Worm (Caenorhabditis elegans) whole organism, mixed stage, embryonic: ENCODE measurements around the gene sedl-1.

ENCODE experiments used
- blmp-1 ChIP-seq: fragments of 150-350 bp; optimal IDR thresholded peaks from 2 replicates; lab custom pipeline; 2014; ENCODE audit warnings: missing biosample characterization, missing genetic modification characterization
- cnd-1 ChIP-seq: fragments of 200-800 bp; sonication (Bioruptor generic); optimal IDR thresholded peaks from 2 replicates; lab custom pipeline; 2018; ENCODE audit warnings: mild to moderate bottlenecking, missing genetic modification characterization, missing compliant biosample characterization
- drap-1 ChIP-seq: fragments of 200-800 bp; sonication (Bioruptor generic); optimal IDR thresholded peaks from 3 replicates; lab custom pipeline; 2018; ENCODE audit warnings: mild to moderate bottlenecking, missing genetic modification characterization, missing compliant biosample characterization
- elt-3 ChIP-seq: fragments of 150-350 bp; optimal IDR thresholded peaks from 2 replicates; lab custom pipeline; 2014; ENCODE audit warnings: missing biosample characterization, missing genetic modification characterization
- lin-13 ChIP-seq: fragments of 150-350 bp; optimal IDR thresholded peaks from 2 replicates; lab custom pipeline; 2014; ENCODE audit warnings: missing biosample characterization, missing genetic modification characterization
- nhr-28 ChIP-seq: fragments of 150-350 bp; optimal IDR thresholded peaks from 2 replicates; lab custom pipeline; 2014; ENCODE audit warnings: missing biosample characterization, missing genetic modification characterization
- nhr-76 ChIP-seq: sonication (generic microtip); optimal IDR thresholded peaks from 2 replicates; lab custom pipeline; 2017; ENCODE audit warnings: missing biosample characterization, missing genetic modification characterization
- pha-4 ChIP-seq: fragments of 150-350 bp; optimal IDR thresholded peaks from 2 replicates; lab custom pipeline; 2018; ENCODE audit warnings: missing biosample characterization, missing genetic modification reagents, missing genetic modification characterization
- sem-2 ChIP-seq: fragments of 200-800 bp; sonication (Bioruptor generic); optimal IDR thresholded peaks from 2 replicates; lab custom pipeline; 2018; ENCODE audit warnings: mild to moderate bottlenecking, missing genetic modification characterization, missing compliant biosample characterization
- snpc-4 ChIP-seq: fragments of 150-350 bp; optimal IDR thresholded peaks from 2 replicates; lab custom pipeline; 2014; ENCODE audit warnings: missing biosample characterization, missing genetic modification characterization
- unc-62 ChIP-seq: fragments of 150-350 bp; optimal IDR thresholded peaks from 2 replicates; lab custom pipeline; 2014; ENCODE audit warnings: missing biosample characterization, missing genetic modification reagents, missing genetic modification characterization

DNA sequence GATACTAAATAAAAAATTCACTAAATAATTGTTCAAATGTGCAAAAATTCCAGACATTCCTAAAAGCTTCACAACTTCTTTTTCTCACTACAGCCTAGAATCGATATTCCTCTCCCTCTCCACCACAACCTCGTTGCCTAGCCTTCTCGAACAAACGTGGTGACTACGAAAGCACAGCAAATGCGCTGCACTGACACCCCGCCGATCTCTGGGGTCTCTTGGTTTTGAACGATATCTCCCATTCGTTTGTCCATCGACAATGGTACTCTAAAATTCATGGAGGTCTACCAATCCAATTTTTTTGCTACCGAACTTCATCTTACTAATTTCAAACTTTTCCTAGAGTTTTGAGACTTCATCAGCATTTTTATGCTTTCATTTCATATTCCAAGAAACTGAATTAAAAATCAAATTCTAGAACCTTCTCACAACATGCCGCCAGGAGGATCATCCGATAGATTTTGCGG is 10.3 kb upstream of the sedl-1 start, which contains the start of gene W05H7.1:
- TF ChIP-seq snpc-4 (tag; lab: Kevin White, UChicago) (no peak), blmp-1 (no peak), lin-13 (tag; lab: Kevin White, UChicago) (peak; percentile 32), pha-4 (no peak), unc-62 (GFP tag; lab: Kevin White, UChicago) (no peak), nhr-76 (tag; lab: Kevin White, UChicago) (no peak), elt-3 (tag; lab: Kevin White, UChicago) (no peak), nhr-28 (no peak), drap-1 (GFP tag; lab: Kevin White, UChicago) (no peak), cnd-1 (tag; lab: Kevin White, UChicago) (no peak), sem-2 (GFP tag; lab: Kevin White, UChicago) (no peak)
